Worm (Caenorhabditis elegans) whole organism, young adult: Measurements from ENCODE around the gene W04G3.13.

ENCODE experiments used
- egl-44 ChIP-seq: fragments of 200-800 bp; sonication (Bioruptor generic); IDR thresholded peaks from 2 replicates; pipeline ENCODE4 v1.3.6; 2022; ENCODE audit warnings: missing genetic modification reagents, missing genetic modification characterization, missing compliant biosample characterization

Gene W04G3.13

ce11 chrX:11031047-11031695 lies 48.4 kb downstream of the W04G3.13 start (continued):
- TF ChIP-seq egl-44 (GFP tag; lab: Robert Waterston, UW), result no peak
